Worm (Caenorhabditis elegans) whole organism, late embryonic: ENCODE data around the gene C10G8.3.
"Not testable (repeated sequence)": the region's sequence is repeated elsewhere in the genome, so short reads cannot be mapped to it uniquely, and the experiment has no call there.

Source experiments
- ama-1 ChIP-seq: fragments of 150-350 bp; optimal IDR thresholded peaks from 2 replicates; lab custom pipeline; 2014
- ceh-18 ChIP-seq: sonication (generic microtip); optimal IDR thresholded peaks from 2 replicates; lab custom pipeline; 2016; ENCODE audit warnings: missing genetic modification characterization, missing compliant biosample characterization
- ceh-34 ChIP-seq: sonication (generic microtip); optimal IDR thresholded peaks from 2 replicates; lab custom pipeline; 2016; ENCODE audit warnings: mild to moderate bottlenecking, missing genetic modification characterization, missing compliant biosample characterization
- tbx-2 ChIP-seq: sonication (generic microtip); optimal IDR thresholded peaks from 2 replicates; lab custom pipeline; 2016; ENCODE audit warnings: missing genetic modification characterization, missing compliant biosample characterization

ce11 chrV:5284270-5284980, 28.1 kb upstream of the C10G8.3 start:
- TF ChIP-seq ama-1 (lab: Kevin White, UChicago); ceh-18 (tag; lab: Kevin White, UChicago); ceh-34 (tag; lab: Kevin White, UChicago): not testable (repeated sequence)
- peak; percentile 49 for TF ChIP-seq tbx-2 (tag; lab: Kevin White, UChicago)
